Worm (Caenorhabditis elegans) whole organism, dauer: Measurements from ENCODE around the gene srb-16.
"Not testable (repeated sequence)": the region's sequence is repeated elsewhere in the genome, so short reads cannot be mapped to it uniquely, and the experiment has no call there.

Experiments
- unc-62 ChIP-seq: sonication (generic microtip); optimal IDR thresholded peaks from 2 replicates; lab custom pipeline; 2017; ENCODE audit warnings: missing biosample characterization, missing genetic modification reagents, missing genetic modification characterization

Gene srb-16

DNA sequence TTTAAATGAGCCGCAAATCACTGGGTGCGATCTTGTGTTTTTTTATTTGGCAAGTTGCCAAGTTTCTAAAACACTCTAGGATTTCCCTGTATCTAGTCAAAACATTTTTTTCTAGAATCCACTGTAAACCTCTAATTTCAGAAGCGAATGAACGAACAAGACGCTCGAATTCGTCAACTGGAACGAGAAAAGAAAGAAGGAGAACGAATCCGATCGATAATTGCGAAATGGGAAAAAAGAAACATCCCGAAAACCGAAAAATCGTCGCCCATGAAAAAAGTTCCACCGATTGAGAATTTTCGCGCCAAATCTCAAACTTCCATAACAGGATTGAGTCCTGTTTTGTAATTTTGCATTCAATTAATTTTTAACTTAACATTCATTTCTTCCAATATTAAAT lies 26.2 kb upstream of the srb-16 start:
- no peak for TF ChIP-seq unc-62 (GFP tag; lab: Kevin White, UChicago)

DNA sequence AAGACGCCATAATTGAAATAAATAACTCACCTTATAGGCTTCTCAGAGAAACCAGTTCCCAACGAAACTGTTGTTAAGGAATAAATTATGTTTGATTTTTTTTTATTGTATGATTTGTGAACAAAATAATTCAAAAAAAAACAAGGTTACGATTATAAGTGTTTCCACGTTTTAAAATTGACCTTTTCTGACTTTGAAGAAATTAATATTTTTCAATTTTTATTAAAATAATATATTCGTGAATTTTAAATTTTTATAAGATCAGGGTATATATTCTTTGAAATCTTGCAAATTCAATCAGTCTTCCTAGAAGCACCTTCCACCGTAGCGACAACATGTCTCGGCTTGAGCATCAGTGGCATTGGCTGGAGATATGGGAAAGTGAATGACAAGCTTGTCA lies 23.6 kb upstream of the srb-16 start, which contains the start of gene C27D6.3:
Gene C27D6.3, minus strand, starts transcription at position 101 of the 400 bp plus-strand sequence.
- no peak for TF ChIP-seq unc-62 (GFP tag; lab: Kevin White, UChicago)

DNA sequence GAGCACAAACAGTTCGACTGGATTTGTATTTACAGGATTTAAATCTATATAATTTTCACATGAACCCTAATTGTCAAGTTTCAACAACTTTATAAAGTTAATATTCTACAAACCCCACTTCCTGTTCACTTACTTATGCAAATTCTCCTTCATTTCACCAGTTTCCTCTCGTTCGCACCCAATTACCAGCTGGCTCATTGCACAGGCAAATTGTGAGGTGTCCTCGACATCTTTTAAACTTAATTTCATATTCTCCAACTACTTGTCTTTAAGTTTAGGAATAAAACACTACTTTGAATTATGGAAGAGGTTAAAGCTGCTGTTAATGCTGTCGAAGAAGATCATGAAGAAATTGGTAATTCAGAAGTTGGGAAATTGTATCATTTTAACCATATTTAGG lies 21.7 kb upstream of the srb-16 start, which contains the start of gene C27D6.1:
Gene C27D6.1, plus strand, starts transcription at position 301 of the 400 bp plus-strand sequence.
- TF ChIP-seq unc-62 (GFP tag; lab: Kevin White, UChicago), result no peak

DNA sequence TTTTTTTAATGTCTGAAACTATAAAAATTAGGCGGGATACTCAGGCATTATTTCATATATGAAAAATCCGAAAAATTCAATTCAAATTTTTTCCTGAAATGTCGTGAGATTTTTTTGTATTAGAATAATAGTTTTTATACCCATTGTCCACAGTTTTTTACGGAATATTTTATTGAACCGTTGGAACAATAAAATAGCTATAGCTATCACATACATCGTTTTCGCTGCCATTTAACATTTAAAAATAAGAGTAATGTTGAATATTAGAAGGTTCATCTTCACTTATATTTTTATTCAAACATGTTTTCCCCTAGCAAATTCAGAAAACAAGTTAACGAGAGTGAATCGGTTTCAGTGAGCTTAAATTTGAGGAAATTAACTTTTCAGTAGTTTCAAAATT lies 20.9 kb upstream of the srb-16 start, which contains the start of gene C27D6.15:
Gene C27D6.15, plus strand, starts transcription at position 301 of the 400 bp plus-strand sequence.
- no peak for TF ChIP-seq unc-62 (GFP tag; lab: Kevin White, UChicago)

DNA sequence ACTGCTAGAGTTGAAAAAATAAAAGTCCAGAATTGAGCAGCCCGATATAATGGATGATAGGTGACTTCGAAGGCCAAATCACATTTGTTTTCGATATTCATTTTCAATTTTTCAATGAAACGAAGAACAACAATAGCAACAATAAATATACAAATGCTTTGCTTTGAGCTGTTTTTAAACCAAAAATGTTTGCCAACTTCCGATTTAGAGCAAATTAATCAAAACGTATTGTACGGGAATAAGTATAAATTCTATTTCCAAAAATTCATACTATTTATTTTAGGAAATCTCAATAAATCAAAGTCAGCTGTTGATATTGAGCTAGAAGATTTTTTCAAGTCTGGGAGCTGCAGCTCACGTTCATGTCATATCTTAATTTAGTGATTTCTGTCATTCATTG lies 20.2 kb upstream of the srb-16 start, which contains the start of gene srb-1:
Gene srb-1, minus strand, starts transcription at position 101 of the 400 bp plus-strand sequence.
- no peak for TF ChIP-seq unc-62 (GFP tag; lab: Kevin White, UChicago)

DNA sequence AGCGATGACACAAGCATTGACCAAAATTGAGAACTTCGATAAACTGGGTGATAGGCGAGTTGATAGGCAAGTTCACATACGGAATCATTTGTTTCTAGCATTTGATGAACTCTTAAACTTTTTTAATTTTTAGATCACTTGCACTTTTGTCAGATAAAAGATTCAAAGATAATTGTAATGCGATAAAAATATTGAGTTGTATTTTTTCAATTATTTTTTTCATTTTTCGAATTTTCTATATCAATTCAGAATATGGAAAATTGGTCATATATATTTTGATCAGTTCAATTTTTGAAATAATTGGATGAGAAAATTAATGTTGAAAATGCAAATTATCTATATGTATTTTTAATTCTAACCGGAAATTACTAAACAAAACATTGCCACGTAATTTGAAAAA lies 16.0 kb upstream of the srb-16 start, which contains the start of gene srb-3:
Gene srb-3, minus strand, starts transcription at position 101 of the 400 bp plus-strand sequence.
- TF ChIP-seq unc-62 (GFP tag; lab: Kevin White, UChicago), result no peak

DNA sequence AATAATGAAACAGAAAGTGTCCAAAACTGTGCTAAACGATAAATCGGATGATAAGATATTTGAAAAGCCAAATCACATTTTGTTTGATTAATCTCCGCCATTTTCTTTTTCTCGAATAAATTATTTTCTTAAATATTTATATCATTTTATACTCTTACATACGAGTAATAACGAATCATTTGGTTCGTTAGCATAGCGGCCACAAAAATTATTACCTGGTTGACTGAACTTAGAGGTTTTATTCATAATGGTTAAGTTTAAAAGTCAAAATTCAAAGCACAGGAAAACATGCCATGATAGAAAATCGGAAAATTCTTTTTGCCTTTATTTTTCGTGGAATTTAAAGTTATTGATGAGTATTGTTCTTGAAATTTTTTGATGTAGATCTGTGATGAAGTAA lies 12.6 kb upstream of the srb-16 start, which contains the start of gene srb-5:
Gene srb-5, minus strand, starts transcription at position 101 of the 400 bp plus-strand sequence.
- no peak for TF ChIP-seq unc-62 (GFP tag; lab: Kevin White, UChicago)

DNA sequence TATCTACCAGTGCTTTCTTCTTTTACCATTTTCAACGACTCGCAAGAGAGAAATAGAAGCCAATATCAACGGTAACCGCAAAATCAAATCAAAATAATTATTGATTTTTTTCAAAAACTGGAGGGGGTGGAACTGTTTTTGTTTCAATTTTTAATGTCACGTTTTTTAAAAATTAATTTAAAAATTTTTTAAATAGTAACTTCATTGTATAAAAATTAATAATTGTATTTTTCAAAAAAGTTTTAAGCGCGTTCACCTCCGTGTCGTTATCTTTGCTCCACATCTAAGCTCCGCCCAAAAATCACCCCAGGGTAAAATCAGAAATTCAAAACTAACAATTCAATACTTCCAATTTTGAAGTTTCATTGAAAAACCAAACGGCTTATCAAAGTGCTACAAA lies 10.4 kb upstream of the srb-16 start, which contains the start of gene C27D6.11:
Gene C27D6.11, minus strand, starts transcription at position 101 of the 400 bp plus-strand sequence.
- TF ChIP-seq unc-62 (GFP tag; lab: Kevin White, UChicago), result no peak

DNA sequence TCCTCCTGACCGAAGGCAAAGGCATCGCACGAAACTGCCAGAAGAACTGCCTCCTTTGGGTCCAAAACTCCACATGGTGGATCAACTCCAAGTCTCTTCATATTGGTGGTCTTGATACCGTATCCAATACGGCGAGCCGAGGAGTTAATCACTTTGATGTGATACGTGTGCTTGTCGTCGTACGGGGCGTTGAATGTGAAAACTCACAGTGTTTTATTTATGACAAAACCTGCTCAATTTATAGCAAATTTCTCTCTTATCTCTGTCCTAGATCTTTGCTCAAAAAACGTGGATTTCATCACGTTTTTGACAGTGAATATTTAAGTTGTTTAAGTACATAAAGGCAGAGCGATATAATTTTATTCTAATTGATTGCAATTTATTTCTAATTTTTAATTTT lies 8.0 kb upstream of the srb-16 start, which contains the start of gene F58A6.9:
Gene F58A6.9, minus strand, starts transcription at position 101 of the 400 bp plus-strand sequence.
- TF ChIP-seq unc-62 (GFP tag; lab: Kevin White, UChicago), result not testable (repeated sequence)

DNA sequence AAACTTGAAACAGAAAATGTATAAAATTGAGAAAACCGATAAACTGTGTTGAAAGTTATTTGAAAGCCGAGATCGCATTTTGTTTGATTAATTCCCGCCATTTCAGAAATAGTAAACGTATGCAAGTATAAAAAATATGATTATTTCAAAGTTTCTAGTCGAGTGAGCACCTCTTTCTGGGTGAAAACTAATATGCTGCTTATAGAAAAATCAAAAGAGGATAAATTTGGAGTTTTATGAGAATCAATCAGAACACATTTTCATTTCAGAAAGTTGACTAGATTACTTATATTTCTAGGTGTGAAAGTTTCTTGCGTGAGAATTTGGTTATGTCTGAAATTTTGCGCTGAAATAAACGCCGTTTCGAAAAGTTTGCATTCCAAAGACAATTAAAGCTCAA lies 6.8 kb upstream of the srb-16 start, which contains the start of gene srb-13:
Gene srb-13, minus strand, starts transcription at position 101 of the 400 bp plus-strand sequence.
- no peak for TF ChIP-seq unc-62 (GFP tag; lab: Kevin White, UChicago)

DNA sequence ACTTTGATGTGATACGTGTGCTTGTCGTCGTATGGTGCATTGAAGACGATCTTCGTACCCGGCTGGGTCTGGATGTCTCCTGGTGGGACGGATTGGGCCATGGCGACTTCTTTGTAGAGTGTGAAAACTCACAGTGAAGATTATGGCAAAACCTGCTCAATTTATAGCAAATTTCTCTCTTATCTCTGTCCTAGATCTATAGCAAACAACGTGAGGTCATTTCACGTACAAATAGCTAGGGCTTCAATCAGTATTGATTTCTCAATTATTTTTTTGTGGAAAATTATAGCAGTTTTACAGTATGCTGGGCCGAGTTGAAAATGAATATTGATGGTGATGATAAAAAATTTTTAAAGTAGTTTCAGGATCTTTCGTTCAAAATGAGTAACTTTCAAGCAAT lies 6.3 kb upstream of the srb-16 start, which contains the start of gene msp-45:
Gene msp-45, minus strand, starts transcription at position 101 of the 400 bp plus-strand sequence.
- TF ChIP-seq unc-62 (GFP tag; lab: Kevin White, UChicago), result no peak

DNA sequence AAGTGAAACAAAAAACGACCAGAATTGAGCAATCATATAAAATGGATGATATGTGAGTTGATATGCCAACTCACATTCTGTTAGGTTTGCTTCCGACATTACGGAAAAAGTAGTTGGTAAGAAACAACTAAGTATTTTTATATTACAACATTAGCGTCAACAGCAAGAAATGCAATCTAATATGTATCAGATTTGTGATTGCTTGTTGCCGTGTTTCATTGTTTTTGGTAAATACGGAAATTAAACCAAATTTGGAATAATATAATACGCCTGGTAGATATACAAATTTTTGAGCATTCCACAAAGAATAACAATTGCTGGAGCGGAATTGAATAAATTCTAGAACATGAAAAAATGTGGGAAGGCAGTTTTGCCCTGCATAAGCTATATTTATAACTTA lies 3.8 kb upstream of the srb-16 start, which contains the start of gene srb-12:
Gene srb-12, minus strand, starts transcription at position 101 of the 400 bp plus-strand sequence.
- no peak for TF ChIP-seq unc-62 (GFP tag; lab: Kevin White, UChicago)

DNA sequence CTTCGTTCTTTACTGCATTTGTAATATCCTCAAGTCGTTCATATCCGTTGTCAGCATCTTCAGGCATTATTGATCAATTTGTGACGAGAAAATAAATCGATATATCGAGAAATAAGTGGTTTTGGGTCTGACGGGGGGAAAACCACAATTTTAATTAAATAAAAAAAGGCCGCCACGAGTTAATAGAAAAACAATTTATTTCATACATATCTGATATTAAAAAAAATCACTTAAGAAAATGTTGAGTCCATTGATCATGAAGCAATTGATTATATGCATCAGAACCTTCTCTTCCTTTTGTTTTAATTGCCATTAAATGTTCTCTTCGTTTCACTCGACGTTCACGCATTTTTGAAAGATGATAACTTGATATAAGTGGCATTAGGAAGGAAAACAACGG lies 2.4 kb downstream of the srb-16 start, which contains the start of gene F58A6.5:
Gene F58A6.5, minus strand, starts transcription at position 101 of the 400 bp plus-strand sequence.
- no peak for TF ChIP-seq unc-62 (GFP tag; lab: Kevin White, UChicago)

DNA sequence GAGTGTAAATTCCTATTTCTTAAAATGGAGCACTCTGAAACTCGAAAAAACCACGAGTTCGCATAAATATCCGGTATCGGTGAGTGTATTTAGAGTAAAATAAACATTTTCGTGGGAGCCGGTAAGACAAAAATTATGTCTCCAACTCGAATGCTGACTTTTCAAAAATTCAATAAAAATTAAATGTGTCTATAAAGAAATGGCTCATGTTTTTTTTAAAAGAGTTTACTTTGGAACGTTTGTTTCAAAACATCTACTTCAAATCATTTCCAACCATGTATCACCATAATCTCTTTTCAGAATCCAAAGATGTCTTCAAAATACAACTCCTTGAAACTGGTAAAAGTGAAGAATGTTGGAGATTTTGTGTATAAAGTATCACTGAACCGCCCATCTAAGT lies 8.1 kb downstream of the srb-16 start, which contains the start of gene F58A6.1:
Gene F58A6.1, plus strand, starts transcription at position 301 of the 400 bp plus-strand sequence.
- no peak for TF ChIP-seq unc-62 (GFP tag; lab: Kevin White, UChicago)

DNA sequence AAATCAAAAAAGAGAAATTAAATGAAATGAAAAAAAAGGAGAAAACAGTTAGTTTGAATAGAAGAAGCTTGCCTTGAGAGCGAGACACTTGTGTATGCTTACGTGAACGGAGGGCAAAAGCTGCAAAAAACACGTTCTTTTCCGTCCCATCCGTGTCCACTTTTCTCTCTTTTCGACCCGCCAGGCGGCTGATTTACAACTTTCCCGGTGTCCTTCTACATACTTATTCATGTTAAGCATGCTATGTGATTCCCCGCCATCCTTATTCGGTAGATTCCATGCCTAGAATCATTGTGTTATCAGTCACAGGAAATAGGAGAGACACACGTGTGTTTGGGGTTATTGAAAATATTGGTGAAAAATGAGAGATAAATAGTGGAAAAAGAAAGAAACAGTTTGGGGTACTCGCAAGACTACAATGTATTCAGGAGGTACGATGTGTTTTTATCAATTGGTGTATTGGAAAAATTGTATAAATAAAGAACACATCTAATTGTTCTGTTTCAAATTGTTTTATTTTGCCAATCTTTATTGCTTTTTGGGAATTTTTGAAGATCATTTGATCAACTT lies 8.7 kb downstream of the srb-16 start, which contains the start of gene nas-29:
Gene nas-29, minus strand, starts transcription at position 92 of the 570 bp plus-strand sequence.
- no peak for TF ChIP-seq unc-62 (GFP tag; lab: Kevin White, UChicago)

DNA sequence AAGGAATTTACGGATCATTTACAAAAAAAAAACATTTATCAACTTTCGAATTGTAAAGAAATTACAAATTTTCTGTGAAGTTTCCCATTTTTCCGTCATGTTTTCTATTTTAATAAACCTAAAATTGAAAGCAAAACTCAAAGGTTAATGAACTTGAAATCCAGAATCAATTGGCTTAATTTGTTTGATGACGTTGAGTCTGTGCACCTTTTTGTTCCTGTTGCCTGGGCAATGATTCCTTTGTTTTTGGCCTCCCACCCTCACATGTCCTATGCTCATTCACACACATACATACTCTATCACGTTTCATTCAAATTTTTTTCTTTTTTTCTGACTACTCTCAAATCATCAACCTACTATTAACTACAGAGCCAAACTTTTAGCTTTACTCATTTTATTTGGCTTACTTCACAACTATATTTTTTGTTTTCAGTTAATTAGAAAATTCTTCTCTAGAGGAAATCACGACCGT lies 14.4 kb downstream of the srb-16 start, which contains the start of gene F58A6.2:
Gene F58A6.2, plus strand, starts transcription at position 422 of the 472 bp plus-strand sequence.
- no peak for TF ChIP-seq unc-62 (GFP tag; lab: Kevin White, UChicago)
